Fruit fly (Drosophila melanogaster): Measurements from ENCODE around the gene nrv2.

nrv2 gene

dm6 chr2L:6787973-6788368 lies 10.7 kb downstream of the nrv2 start (continued):
- no peak for TF ChIP-seq CG15479 (GFP tag; optimal IDR thresholded peaks at IDR 0.05)
- TF ChIP-seq CG8089 (GFP tag; optimal IDR thresholded peaks at IDR 0.05) = peak; percentile 12
- peak; percentile 16 for TF ChIP-seq Dip3 (GFP tag; optimal IDR thresholded peaks at IDR 0.05)
- TF ChIP-seq CG10147 (GFP tag; optimal IDR thresholded peaks at IDR 0.05) = peak; percentile 4
- peak; percentile 28 for TF ChIP-seq CG12744 (GFP tag; optimal IDR thresholded peaks at IDR 0.05)
- peak; percentile 45 for TF ChIP-seq CG2875 (GFP tag; optimal IDR thresholded peaks at IDR 0.05)
- peak; percentile 27; the same call in 1 of the 3 replicates for TF ChIP-seq ci (GFP tag; IDR thresholded peaks at IDR 0.05)
- peak; percentile 40 for TF ChIP-seq oc (tag; optimal IDR thresholded peaks at IDR 0.05)
- TF ChIP-seq D (optimal IDR thresholded peaks at IDR 0.05) = no peak
- TF ChIP-seq D (GFP tag; optimal IDR thresholded peaks at IDR 0.05) = peak; percentile 64
- TF ChIP-seq CG3163 (GFP tag; optimal IDR thresholded peaks at IDR 0.05) = no peak
- TF ChIP-seq CG32767 (GFP tag; IDR thresholded peaks at IDR 0.05) = peak; percentile 9; the same call in 1 of the 2 replicates
- peak; percentile 60 for TF ChIP-seq Hsf (GFP tag; optimal IDR thresholded peaks at IDR 0.05)
- TF ChIP-seq CG17829 (tag; optimal IDR thresholded peaks at IDR 0.05) = peak; percentile 45
- TF ChIP-seq CG9876 (GFP tag; optimal IDR thresholded peaks at IDR 0.05) = peak; percentile 4
- TF ChIP-seq ssp (GFP tag; IDR thresholded peaks at IDR 0.05) = no peak; the same call in 1 of the 2 replicates
- TF ChIP-seq Dll (GFP tag; IDR thresholded peaks at IDR 0.05; ENCODE audit: partially characterized antibody) = no peak
- TF ChIP-seq Asciz (GFP tag; optimal IDR thresholded peaks at IDR 0.05) = peak; percentile 46
- peak; percentile 59 for TF ChIP-seq CG2202 (tag; optimal IDR thresholded peaks at IDR 0.05)
- TF ChIP-seq Atf6 (GFP tag; IDR thresholded peaks at IDR 0.05) = peak; percentile 32
- TF ChIP-seq CG10959 (GFP tag; IDR thresholded peaks at IDR 0.05) = peak; percentile 34
- peak; percentile 33 for TF ChIP-seq CG12942 (GFP tag; optimal IDR thresholded peaks at IDR 0.05)
- TF ChIP-seq CG4404 (GFP tag; IDR thresholded peaks at IDR 0.05) = no peak
- TF ChIP-seq sim (GFP tag; IDR thresholded peaks at IDR 0.05) = peak; percentile 11; the same call in 1 of the 2 replicates
- peak; percentile 9 for TF ChIP-seq org-1 (GFP tag; optimal IDR thresholded peaks at IDR 0.05)
- peak; percentile 75 for TF ChIP-seq Xrp1 (GFP tag; IDR thresholded peaks at IDR 0.05)
- peak; percentile 35 for TF ChIP-seq CG9609 (GFP tag; optimal IDR thresholded peaks at IDR 0.05)
- TF ChIP-seq CG7963 (GFP tag; IDR thresholded peaks at IDR 0.05; ENCODE audit: partially characterized antibody) = no peak
- TF ChIP-seq CHES-1-like (GFP tag; optimal IDR thresholded peaks at IDR 0.05) = no peak
- no peak for TF ChIP-seq Bgb (GFP tag; IDR thresholded peaks at IDR 0.05; ENCODE audit: partially characterized antibody)
- peak; percentile 20 for TF ChIP-seq CG9437 (GFP tag; optimal IDR thresholded peaks at IDR 0.05)
- peak; percentile 18 for TF ChIP-seq tap (tag; optimal IDR thresholded peaks at IDR 0.05)
- TF ChIP-seq Eip74EF (GFP tag; optimal IDR thresholded peaks at IDR 0.05) = peak in 1 of 2 experiments; percentile 75
- TF ChIP-seq Hr3 (GFP tag; optimal IDR thresholded peaks at IDR 0.05) = peak; percentile 13
- TF ChIP-seq Xbp1 (GFP tag; optimal IDR thresholded peaks at IDR 0.05) = peak; percentile 59
- peak; percentile 56; the same call in 2 of the 3 replicates for TF ChIP-seq zfh1 (GFP tag; IDR thresholded peaks at IDR 0.05)
- TF ChIP-seq CG1233 (GFP tag; optimal IDR thresholded peaks at IDR 0.05) = peak; percentile 23
- TF ChIP-seq Sox100B (GFP tag; optimal IDR thresholded peaks at IDR 0.05) = peak; percentile 64
- peak; percentile 61 for TF ChIP-seq grau (tag; optimal IDR thresholded peaks at IDR 0.05)
- TF ChIP-seq ap (GFP tag; IDR thresholded peaks at IDR 0.05) = no peak; the same call in 1 of the 2 replicates
- peak; percentile 70 for TF ChIP-seq CG2678 (tag; optimal IDR thresholded peaks at IDR 0.05)
- peak; percentile 32 for TF ChIP-seq CG17186 (GFP tag; optimal IDR thresholded peaks at IDR 0.05)
- peak; percentile 40 for TF ChIP-seq maf-S (GFP tag; optimal IDR thresholded peaks at IDR 0.05)
- peak; percentile 55 for TF ChIP-seq Atf-2 (GFP tag; optimal IDR thresholded peaks at IDR 0.05)
- TF ChIP-seq CG10431 (GFP tag; optimal IDR thresholded peaks at IDR 0.05) = no peak
- TF ChIP-seq CG10654 (GFP tag; optimal IDR thresholded peaks at IDR 0.05) = peak; percentile 49
- TF ChIP-seq CG17802 (tag; optimal IDR thresholded peaks at IDR 0.05) = peak; percentile 41
- peak; percentile 6 for TF ChIP-seq CG15073 (GFP tag; optimal IDR thresholded peaks at IDR 0.05)
- peak; percentile 44 for TF ChIP-seq Mes4 (GFP tag; optimal IDR thresholded peaks at IDR 0.05)
- no peak for TF ChIP-seq sqz (GFP tag; optimal IDR thresholded peaks at IDR 0.05)
- TF ChIP-seq CG7556 (GFP tag; optimal IDR thresholded peaks at IDR 0.05) = peak; percentile 61
